Fruit fly (Drosophila melanogaster) whole organism, embryonic: ENCODE results near the gene wapl.

ENCODE experiments used
- Adf1 ChIP-seq: fragments of 200-800 bp; sonication (Bioruptor generic); IDR thresholded peaks from 2 replicates; pipeline ENCODE4 v1.3.6; 2022; ENCODE audit warnings: missing biosample characterization, missing genetic modification characterization
- Antp ChIP-seq: fragments of 200-800 bp; sonication (Bioruptor generic); optimal IDR thresholded peaks from 3 replicates; lab custom pipeline; 2016; ENCODE audit warnings: missing biosample characterization, missing genetic modification characterization
- CG10209 ChIP-seq: fragments of 200-800 bp; sonication (Bioruptor generic); optimal IDR thresholded peaks from 3 replicates; lab custom pipeline; 2017; ENCODE audit warnings: missing biosample characterization, mild to moderate bottlenecking, missing genetic modification characterization, missing genetic modification reagents
- CG10654 ChIP-seq: fragments of 200-800 bp; sonication (Bioruptor generic); optimal IDR thresholded peaks from 2 replicates; lab custom pipeline; 2016; ENCODE audit warnings: missing biosample characterization, missing genetic modification characterization
- CG11723 ChIP-seq: fragments of 200-800 bp; sonication (Bioruptor generic); optimal IDR thresholded peaks from 2 replicates; lab custom pipeline; 2017; ENCODE audit warnings: missing biosample characterization, mild to moderate bottlenecking, missing genetic modification characterization
- CG13296 ChIP-seq: fragments of 200-800 bp; sonication (Bioruptor generic); optimal IDR thresholded peaks from 3 replicates; lab custom pipeline; 2018; ENCODE audit warnings: missing biosample characterization, mild to moderate bottlenecking, missing genetic modification characterization
- CG13775 ChIP-seq: fragments of 200-800 bp; sonication (Bioruptor generic); optimal IDR thresholded peaks from 3 replicates; lab custom pipeline; 2017; ENCODE audit warnings: missing biosample characterization, mild to moderate bottlenecking, missing genetic modification characterization
- CG14667 ChIP-seq: fragments of 200-800 bp; sonication (Bioruptor generic); IDR thresholded peaks from 2 replicates; pipeline ENCODE4 v1.3.6; 2022; ENCODE audit warnings: missing biosample characterization, missing genetic modification characterization
- CG14710 ChIP-seq: fragments of 200-800 bp; sonication (Bioruptor generic); optimal IDR thresholded peaks from 3 replicates; lab custom pipeline; 2019; ENCODE audit warnings: missing biosample characterization, mild to moderate bottlenecking, missing genetic modification characterization, moderate library complexity
- CG15011 ChIP-seq: fragments of 200-800 bp; sonication (Bioruptor generic); optimal IDR thresholded peaks from 3 replicates; lab custom pipeline; 2018; ENCODE audit warnings: missing biosample characterization, mild to moderate bottlenecking, missing genetic modification characterization
- CG18476 ChIP-seq: fragments of 200-800 bp; sonication (Bioruptor generic); optimal IDR thresholded peaks from 2 replicates; lab custom pipeline; 2016; ENCODE audit warnings: missing biosample characterization, mild to moderate bottlenecking, missing genetic modification characterization
- CG2129 ChIP-seq: fragments of 200-800 bp; sonication (Bioruptor generic); IDR thresholded peaks from 2 replicates; pipeline ENCODE4 v1.3.6; 2022; ENCODE audit warnings: missing biosample characterization, missing genetic modification characterization; ENCODE audit not compliant: partially characterized antibody
- CG31441 ChIP-seq: fragments of 200-800 bp; sonication (Bioruptor generic); IDR thresholded peaks from 2 replicates; pipeline ENCODE4 v1.3.6; 2022; ENCODE audit warnings: missing biosample characterization, missing genetic modification characterization
- CG34376 ChIP-seq: fragments of 200-800 bp; sonication (Bioruptor generic); optimal IDR thresholded peaks from 2 replicates; lab custom pipeline; 2018; ENCODE audit warnings: missing biosample characterization, mild to moderate bottlenecking, missing genetic modification characterization
- CG4360 ChIP-seq: fragments of 200-800 bp; sonication (Bioruptor generic); IDR thresholded peaks from 2 replicates; pipeline ENCODE4 v1.3.6; 2022; ENCODE audit warnings: missing biosample characterization, missing genetic modification characterization
- CG4707 ChIP-seq: fragments of 200-800 bp; sonication (Bioruptor generic); optimal IDR thresholded peaks from 2 replicates; lab custom pipeline; 2018; ENCODE audit warnings: missing biosample characterization, mild to moderate bottlenecking, missing genetic modification characterization, moderate library complexity
- CG6689 ChIP-seq: fragments of 200-800 bp; sonication (Bioruptor generic); IDR thresholded peaks from 2 replicates; pipeline ENCODE4 v1.3.6; 2022; ENCODE audit warnings: missing biosample characterization, missing genetic modification characterization
- CG7357 ChIP-seq: fragments of 200-800 bp; sonication (Bioruptor generic); IDR thresholded peaks from 3 replicates; pipeline ENCODE4 v1.3.6; 2022; ENCODE audit warnings: missing biosample characterization, missing genetic modification characterization
- CG9437 ChIP-seq: fragments of 200-800 bp; sonication (Bioruptor generic); optimal IDR thresholded peaks from 2 replicates; lab custom pipeline; 2018; ENCODE audit warnings: missing biosample characterization, mild to moderate bottlenecking, missing genetic modification characterization
- CTCF ChIP-seq: fragments of 200-800 bp; sonication (Bioruptor generic); optimal IDR thresholded peaks from 2 replicates; lab custom pipeline; 2017; ENCODE audit warnings: missing biosample characterization, mild to moderate bottlenecking, missing genetic modification characterization, moderate library complexity
- CrebB ChIP-seq: fragments of 200-800 bp; sonication (Bioruptor generic); optimal IDR thresholded peaks from 3 replicates; lab custom pipeline; 2018; ENCODE audit warnings: missing biosample characterization, mild to moderate bottlenecking, missing genetic modification characterization
- Dad ChIP-seq: fragments of 200-800 bp; sonication (Bioruptor generic); optimal IDR thresholded peaks from 3 replicates; lab custom pipeline; 2016; ENCODE audit warnings: missing biosample characterization, missing genetic modification characterization
- Dbx ChIP-seq: fragments of 200-800 bp; sonication (Bioruptor generic); IDR thresholded peaks from 3 replicates; pipeline ENCODE4 v1.3.6; 2022; ENCODE audit warnings: missing biosample characterization, missing genetic modification characterization
- Dp ChIP-seq: fragments of 200-800 bp; sonication (Bioruptor generic); optimal IDR thresholded peaks from 2 replicates; lab custom pipeline; 2018; ENCODE audit warnings: missing biosample characterization, mild to moderate bottlenecking, missing genetic modification characterization, moderate library complexity
- Elba2 ChIP-seq: fragments of 200-800 bp; sonication (Bioruptor generic); optimal IDR thresholded peaks from 3 replicates; lab custom pipeline; 2016; ENCODE audit warnings: missing biosample characterization, missing genetic modification characterization
- HLHmδ ChIP-seq: fragments of 200-800 bp; sonication (Bioruptor generic); optimal IDR thresholded peaks from 2 replicates; lab custom pipeline; 2018; ENCODE audit warnings: missing biosample characterization, mild to moderate bottlenecking, missing genetic modification characterization, moderate library complexity
- Hmx ChIP-seq: fragments of 200-800 bp; sonication (Bioruptor generic); optimal IDR thresholded peaks from 2 replicates; lab custom pipeline; 2016; ENCODE audit warnings: missing biosample characterization, missing genetic modification characterization
- Jarid2 ChIP-seq: fragments of 200-800 bp; sonication (Bioruptor generic); optimal IDR thresholded peaks from 3 replicates; lab custom pipeline; 2017; ENCODE audit warnings: mild to moderate bottlenecking, missing biosample characterization, missing genetic modification reagents, missing genetic modification characterization
- Lpt ChIP-seq: fragments of >200 bp; optimal IDR thresholded peaks from 2 replicates; lab custom pipeline; 2018; ENCODE audit warnings: missing biosample characterization, missing genetic modification characterization
- Spps ChIP-seq: fragments of 200-800 bp; sonication (Bioruptor generic); optimal IDR thresholded peaks from 2 replicates; lab custom pipeline; 2018; ENCODE audit warnings: missing biosample characterization, mild to moderate bottlenecking, missing genetic modification characterization
- YL-1 ChIP-seq: fragments of 200-800 bp; sonication (Bioruptor generic); optimal IDR thresholded peaks from 3 replicates; lab custom pipeline; 2017; ENCODE audit warnings: missing biosample characterization, mild to moderate bottlenecking, missing genetic modification characterization
- ac ChIP-seq: fragments of 200-800 bp; sonication (Bioruptor generic); optimal IDR thresholded peaks from 3 replicates; lab custom pipeline; 2017; ENCODE audit warnings: missing biosample characterization, mild to moderate bottlenecking, missing genetic modification characterization
- ara ChIP-seq: fragments of 200-800 bp; sonication (Bioruptor generic); IDR thresholded peaks from 2 replicates; pipeline ENCODE4 v1.3.6; 2022; ENCODE audit warnings: missing biosample characterization, missing genetic modification characterization
- bowl ChIP-seq: fragments of 200-800 bp; sonication (Bioruptor generic); IDR thresholded peaks from 2 replicates; pipeline ENCODE4 v1.3.6; 2022; ENCODE audit warnings: missing biosample characterization, missing genetic modification characterization
- cato ChIP-seq: fragments of 200-800 bp; sonication (Bioruptor generic); optimal IDR thresholded peaks from 2 replicates; lab custom pipeline; 2016; ENCODE audit warnings: missing biosample characterization, missing genetic modification characterization, borderline replicate concordance
- ewg ChIP-seq: fragments of 200-800 bp; sonication (Bioruptor generic); optimal IDR thresholded peaks from 3 replicates; lab custom pipeline; 2017; ENCODE audit warnings: mild to moderate bottlenecking, missing biosample characterization, missing genetic modification reagents, missing genetic modification characterization
- fd102C ChIP-seq: fragments of 200-800 bp; sonication (Bioruptor generic); optimal IDR thresholded peaks from 2 replicates; lab custom pipeline; 2018; ENCODE audit warnings: missing biosample characterization, mild to moderate bottlenecking, missing genetic modification characterization, moderate library complexity
- kah ChIP-seq: fragments of 200-800 bp; sonication (Bioruptor generic); optimal IDR thresholded peaks from 2 replicates; lab custom pipeline; 2018; ENCODE audit warnings: missing biosample characterization, mild to moderate bottlenecking, missing genetic modification characterization
- lab ChIP-seq: fragments of 200-800 bp; sonication (Bioruptor generic); optimal IDR thresholded peaks from 3 replicates; lab custom pipeline; 2017; ENCODE audit warnings: missing biosample characterization, missing genetic modification characterization, mild to moderate bottlenecking, moderate library complexity, missing genetic modification reagents
- maf-S ChIP-seq: fragments of 200-800 bp; sonication (Bioruptor generic); optimal IDR thresholded peaks from 2 replicates; lab custom pipeline; 2016; ENCODE audit warnings: missing biosample characterization, missing genetic modification characterization
- nom ChIP-seq: fragments of 200-800 bp; sonication (Bioruptor generic); optimal IDR thresholded peaks from 2 replicates; lab custom pipeline; 2017; ENCODE audit warnings: missing biosample characterization, missing genetic modification characterization, mild to moderate bottlenecking, moderate library complexity, missing genetic modification reagents
- org-1 ChIP-seq: fragments of 200-800 bp; sonication (Bioruptor generic); optimal IDR thresholded peaks from 2 replicates; lab custom pipeline; 2017; ENCODE audit warnings: missing biosample characterization, missing genetic modification characterization
- pita ChIP-seq: fragments of 200-800 bp; sonication (Bioruptor generic); optimal IDR thresholded peaks from 2 replicates; lab custom pipeline; 2017; ENCODE audit warnings: missing biosample characterization, mild to moderate bottlenecking, missing genetic modification characterization
- psq ChIP-seq: fragments of 200-800 bp; sonication (Bioruptor generic); optimal IDR thresholded peaks from 2 replicates; lab custom pipeline; 2017; ENCODE audit warnings: missing biosample characterization, missing genetic modification characterization
- sc ChIP-seq, 3 experiments: fragments of >200 bp in 2 of 3; fragments of 200-800 bp in 1 of 3; sonication (Bioruptor generic) in 1 of 3; optimal IDR thresholded peaks; 2 replicates in 2 of 3; 3 replicates in 1 of 3; lab custom pipeline; 2017; ENCODE audit warnings: mild to moderate bottlenecking in 1 of 3, missing biosample characterization in 1 of 3, missing genetic modification characterization in 1 of 3, missing genetic modification reagents in 1 of 3
- sqz ChIP-seq: fragments of 200-800 bp; sonication (Bioruptor generic); optimal IDR thresholded peaks from 3 replicates; lab custom pipeline; 2018; ENCODE audit warnings: missing biosample characterization, mild to moderate bottlenecking, missing genetic modification characterization
- toy ChIP-seq: fragments of 200-800 bp; sonication (Bioruptor generic); IDR thresholded peaks from 2 replicates; pipeline ENCODE4 v1.3.6; 2022; ENCODE audit warnings: missing biosample characterization, missing genetic modification characterization
- vfl ChIP-seq: fragments of 200-800 bp; sonication (Bioruptor generic); optimal IDR thresholded peaks from 2 replicates; lab custom pipeline; 2016; ENCODE audit warnings: missing biosample characterization, missing genetic modification characterization
- vnd ChIP-seq: fragments of 200-800 bp; sonication (Bioruptor generic); IDR thresholded peaks from 3 replicates; pipeline ENCODE4 v1.3.6; 2022; ENCODE audit warnings: missing biosample characterization, missing genetic modification characterization; ENCODE audit not compliant: partially characterized antibody

wapl gene

DNA sequence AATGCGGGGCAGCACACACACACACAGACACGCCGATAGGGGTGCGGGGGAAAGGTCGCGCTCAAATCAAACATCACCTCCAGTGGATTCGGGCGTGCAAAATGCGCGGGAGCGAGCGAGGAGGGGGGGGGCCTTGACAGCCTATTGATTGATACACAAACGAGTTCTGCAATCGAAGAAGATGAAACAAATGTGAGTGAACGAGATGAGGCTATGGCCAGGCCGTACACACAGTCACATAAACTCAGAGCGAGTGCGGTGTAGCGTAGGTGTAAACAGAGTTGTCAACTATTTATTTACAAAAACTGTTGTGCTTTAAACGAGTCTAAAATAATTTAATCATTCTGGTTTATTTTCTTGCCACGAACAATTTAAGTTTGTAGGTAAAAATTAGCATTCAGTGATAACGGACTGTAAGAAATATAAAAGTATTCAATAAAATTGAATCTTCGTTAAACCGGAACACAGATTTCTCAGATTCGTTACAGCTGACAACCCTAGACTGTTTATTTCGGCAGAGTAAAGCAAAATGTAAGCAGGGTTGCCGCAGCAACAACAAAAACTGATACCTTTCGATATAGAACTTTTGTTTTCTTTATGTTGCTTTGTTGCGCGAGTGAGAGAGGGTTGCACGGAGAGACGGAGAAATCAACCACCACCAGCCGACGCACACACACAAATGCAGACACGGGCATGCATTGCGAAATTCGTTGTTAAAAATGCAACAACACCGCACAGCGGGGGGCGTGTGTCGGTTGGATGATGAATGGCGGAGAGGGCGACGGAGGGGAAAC, 23.6 kb downstream of the wapl start (continued):
- TF ChIP-seq CG15011 (GFP tag; lab: Kevin White, UChicago), result peak; percentile 86
- TF ChIP-seq CG2129 (GFP tag; lab: Robert Waterston, UW), result no peak
- peak; percentile 79 for TF ChIP-seq kah (GFP tag; lab: Kevin White, UChicago)
- TF ChIP-seq Spps (tag; lab: Kevin White, UChicago), result peak; percentile 85
- peak; percentile 91 for TF ChIP-seq CG34376
- peak; percentile 95 for TF ChIP-seq lab (GFP tag; lab: Kevin White, UChicago)
- peak; percentile 77 for TF ChIP-seq ac (GFP tag; lab: Kevin White, UChicago)
- TF ChIP-seq psq, result peak; percentile 56
- TF ChIP-seq CrebB (tag; lab: Kevin White, UChicago), result peak; percentile 85
- TF ChIP-seq CG4360, result peak; percentile 85
- TF ChIP-seq sqz (GFP tag; lab: Kevin White, UChicago), result peak; percentile 78
- peak; percentile 76 for TF ChIP-seq maf-S (GFP tag; lab: Kevin White, UChicago)
- TF ChIP-seq pita (GFP tag; lab: Kevin White, UChicago), result no peak
- TF ChIP-seq CG10654, result peak; percentile 76
- TF ChIP-seq bowl, result peak; percentile 43; the same call in 1 of the 2 replicates
- peak; percentile 72 for TF ChIP-seq CG14667
- TF ChIP-seq nom (GFP tag; lab: Kevin White, UChicago), result peak; percentile 63
- TF ChIP-seq Adf1 (GFP tag; lab: Robert Waterston, UW), result peak; percentile 27; the same call in 1 of the 2 replicates
- TF ChIP-seq Dp (GFP tag; lab: Kevin White, UChicago), result no peak
- TF ChIP-seq YL-1 (GFP tag; lab: Kevin White, UChicago), result peak; percentile 70
- TF ChIP-seq Hmx (GFP tag; lab: Kevin White, UChicago), result peak; percentile 76
- peak; percentile 76 for TF ChIP-seq CG13775
- TF ChIP-seq Dad (GFP tag; lab: Kevin White, UChicago), result peak; percentile 76
- TF ChIP-seq vfl (GFP tag; lab: Kevin White, UChicago), result peak; percentile 42
- peak; percentile 66; the same call in 2 of the 3 replicates for TF ChIP-seq CG7357 (GFP tag; lab: Robert Waterston, UW)
- peak; percentile 67 for TF ChIP-seq cato (GFP tag; lab: Kevin White, UChicago)
- peak; percentile 68 for TF ChIP-seq ewg (GFP tag; lab: Kevin White, UChicago)
- TF ChIP-seq Elba2, result no peak
- peak; percentile 89 for TF ChIP-seq CG6689 (GFP tag; lab: Robert Waterston, UW)
- TF ChIP-seq CTCF (GFP tag; lab: Kevin White, UChicago), result peak; percentile 43
- peak; percentile 37 for TF ChIP-seq HLHmδ (GFP tag; lab: Kevin White, UChicago)
- peak; percentile 89 for TF ChIP-seq CG18476 (GFP tag; lab: Kevin White, UChicago)
- TF ChIP-seq CG31441 (GFP tag; lab: Robert Waterston, UW), result peak; percentile 88
- TF ChIP-seq CG4707 (GFP tag; lab: Kevin White, UChicago), result peak; percentile 39
- peak; percentile 63 for TF ChIP-seq fd102C (GFP tag; lab: Kevin White, UChicago)
- peak; percentile 95 for TF ChIP-seq CG13296 (GFP tag; lab: Kevin White, UChicago)
- peak; percentile 63 for TF ChIP-seq Jarid2 (GFP tag; lab: Kevin White, UChicago)
- TF ChIP-seq vnd (GFP tag; lab: Robert Waterston, UW), result no peak
- peak; percentile 85 for TF ChIP-seq org-1 (GFP tag; lab: Kevin White, UChicago)
- peak; percentile 90 for TF ChIP-seq CG10209 (GFP tag; lab: Kevin White, UChicago)
- TF ChIP-seq CG14710 (tag; lab: Kevin White, UChicago), result peak; percentile 92
- TF ChIP-seq toy (GFP tag; lab: Robert Waterston, UW), result peak; percentile 58
- TF ChIP-seq sc (optimal IDR thresholded peaks at IDR 0.05; lab: Kevin White, UChicago), result no peak
- peak; percentile 71 for TF ChIP-seq sc (GFP tag; optimal IDR thresholded peaks at IDR 0.05; lab: Kevin White, UChicago)
- peak; percentile 83 for TF ChIP-seq CG11723 (GFP tag; lab: Kevin White, UChicago)
- peak; percentile 73 for TF ChIP-seq Dbx (GFP tag; lab: Robert Waterston, UW)
- TF ChIP-seq CG9437 (GFP tag; lab: Kevin White, UChicago), result peak; percentile 78
- peak; percentile 78 for TF ChIP-seq Antp (GFP tag; lab: Kevin White, UChicago)
- TF ChIP-seq Lpt (GFP tag; lab: Kevin White, UChicago), result no peak
- TF ChIP-seq ara (GFP tag; lab: Robert Waterston, UW), result peak; percentile 76
